Worm (Caenorhabditis elegans) whole organism, L2 larva: ENCODE data around the gene C06E4.2.

Experiments
- F13H6.1 ChIP-seq: sonication (generic microtip); optimal IDR thresholded peaks from 2 replicates; lab custom pipeline; 2016; ENCODE audit warnings: missing genetic modification characterization, missing compliant biosample characterization
- R02D3.7 ChIP-seq: fragments of 150-350 bp; optimal IDR thresholded peaks from 2 replicates; lab custom pipeline; 2014; ENCODE audit warnings: missing biosample characterization, missing genetic modification characterization
- Y55F3AM.14 ChIP-seq: fragments of 200-800 bp; sonication (Bioruptor generic); optimal IDR thresholded peaks from 2 replicates; lab custom pipeline; 2018; ENCODE audit warnings: mild to moderate bottlenecking, missing genetic modification characterization, missing compliant biosample characterization
- ZK546.5 ChIP-seq: sonication (generic microtip); optimal IDR thresholded peaks from 2 replicates; lab custom pipeline; 2017; ENCODE audit warnings: missing biosample characterization, missing genetic modification characterization
- alr-1 ChIP-seq: fragments of 150-350 bp; optimal IDR thresholded peaks from 2 replicates; lab custom pipeline; 2014; ENCODE audit warnings: missing biosample characterization, missing genetic modification characterization
- aly-2 ChIP-seq: fragments of 150-350 bp; optimal IDR thresholded peaks from 2 replicates; lab custom pipeline; 2014; ENCODE audit warnings: missing biosample characterization, missing genetic modification characterization
- ama-1 ChIP-seq: fragments of 150-350 bp; optimal IDR thresholded peaks from 2 replicates; lab custom pipeline; 2018; ENCODE audit warnings: inconsistent platforms
- ceh-82 ChIP-seq: fragments of 150-350 bp; optimal IDR thresholded peaks from 2 replicates; lab custom pipeline; 2014; ENCODE audit warnings: missing biosample characterization, missing genetic modification characterization
- crh-2 ChIP-seq: sonication (generic microtip); optimal IDR thresholded peaks from 2 replicates; lab custom pipeline; 2017; ENCODE audit warnings: missing biosample characterization, missing genetic modification characterization
- dmd-4 ChIP-seq: sonication (generic microtip); optimal IDR thresholded peaks from 2 replicates; lab custom pipeline; 2017; ENCODE audit warnings: missing biosample characterization, missing genetic modification characterization
- egl-27 ChIP-seq: sonication (generic microtip); optimal IDR thresholded peaks from 3 replicates; lab custom pipeline; 2017; ENCODE audit warnings: missing biosample characterization, missing genetic modification reagents, missing genetic modification characterization
- fos-1 ChIP-seq: fragments of 150-350 bp; optimal IDR thresholded peaks from 2 replicates; lab custom pipeline; 2014; ENCODE audit warnings: missing biosample characterization, missing genetic modification characterization
- lin-13 ChIP-seq: fragments of 150-350 bp; optimal IDR thresholded peaks from 2 replicates; lab custom pipeline; 2014; ENCODE audit warnings: missing biosample characterization, missing genetic modification reagents, missing genetic modification characterization
- lin-39 ChIP-seq: fragments of 150-350 bp; optimal IDR thresholded peaks from 2 replicates; lab custom pipeline; 2014; ENCODE audit warnings: missing biosample characterization, missing genetic modification reagents, missing genetic modification characterization
- lsy-2 ChIP-seq, 2 experiments: fragments of 150-350 bp in 1 of 2; sonication (generic microtip) in 1 of 2; optimal IDR thresholded peaks; 2 replicates each; lab custom pipeline; 2014 to 2017; ENCODE audit warnings: missing biosample characterization in 2 of 2, missing genetic modification characterization in 2 of 2
- mab-5 ChIP-seq: fragments of 150-350 bp; optimal IDR thresholded peaks from 2 replicates; lab custom pipeline; 2014; ENCODE audit warnings: missing biosample characterization, missing genetic modification characterization
- mbf-1 ChIP-seq: sonication (generic microtip); optimal IDR thresholded peaks from 2 replicates; lab custom pipeline; 2017; ENCODE audit warnings: missing biosample characterization, missing genetic modification characterization
- mdl-1 ChIP-seq, 2 experiments: fragments of 150-350 bp in 1 of 2; sonication (generic microtip) in 1 of 2; optimal IDR thresholded peaks; 2 replicates each; lab custom pipeline; 2017; ENCODE audit warnings: missing biosample characterization in 2 of 2, missing genetic modification characterization in 2 of 2
- nhr-11 ChIP-seq: fragments of 150-350 bp; optimal IDR thresholded peaks from 2 replicates; lab custom pipeline; 2014; ENCODE audit warnings: missing biosample characterization, missing genetic modification characterization
- nhr-12 ChIP-seq: fragments of 150-350 bp; optimal IDR thresholded peaks from 2 replicates; lab custom pipeline; 2014; ENCODE audit warnings: missing biosample characterization, missing genetic modification characterization
- nhr-129 ChIP-seq: fragments of 150-350 bp; optimal IDR thresholded peaks from 2 replicates; lab custom pipeline; 2014; ENCODE audit warnings: missing biosample characterization, missing genetic modification characterization
- nhr-21 ChIP-seq: fragments of 150-350 bp; optimal IDR thresholded peaks from 2 replicates; lab custom pipeline; 2014; ENCODE audit warnings: missing biosample characterization, missing genetic modification characterization
- nhr-237 ChIP-seq: fragments of 150-350 bp; optimal IDR thresholded peaks from 2 replicates; lab custom pipeline; 2014; ENCODE audit warnings: missing biosample characterization, missing genetic modification characterization
- nhr-25 ChIP-seq: fragments of 150-350 bp; sonication (generic microtip); optimal IDR thresholded peaks from 3 replicates; lab custom pipeline; 2014; ENCODE audit warnings: missing biosample characterization, missing genetic modification characterization
- nhr-6 ChIP-seq: fragments of 150-350 bp; optimal IDR thresholded peaks from 2 replicates; lab custom pipeline; 2014; ENCODE audit warnings: missing biosample characterization, missing genetic modification characterization
- peb-1 ChIP-seq: fragments of 150-350 bp; optimal IDR thresholded peaks from 2 replicates; lab custom pipeline; 2014; ENCODE audit warnings: missing biosample characterization, missing genetic modification characterization
- sem-4 ChIP-seq: fragments of 150-350 bp; optimal IDR thresholded peaks from 2 replicates; lab custom pipeline; 2014; ENCODE audit warnings: missing biosample characterization, missing genetic modification reagents, missing genetic modification characterization
- sma-3 ChIP-seq: sonication (generic microtip); optimal IDR thresholded peaks from 2 replicates; lab custom pipeline; 2016; ENCODE audit warnings: missing genetic modification reagents, missing genetic modification characterization, missing compliant biosample characterization
- sma-9 ChIP-seq, 2 experiments: fragments of 150-350 bp in 1 of 2; sonication (generic microtip) in 1 of 2; optimal IDR thresholded peaks; 2 replicates each; lab custom pipeline; 2014 to 2016; ENCODE audit warnings: missing genetic modification characterization in 2 of 2, mild to moderate bottlenecking in 1 of 2, missing biosample characterization in 1 of 2, missing compliant biosample characterization in 1 of 2, missing genetic modification reagents in 1 of 2, moderate library complexity in 1 of 2
- snpc-4 ChIP-seq: fragments of 150-350 bp; optimal IDR thresholded peaks from 2 replicates; lab custom pipeline; 2014; ENCODE audit warnings: missing biosample characterization, missing genetic modification characterization
- unc-39 ChIP-seq: fragments of 150-350 bp; optimal IDR thresholded peaks from 2 replicates; lab custom pipeline; 2014; ENCODE audit warnings: missing biosample characterization, missing genetic modification characterization
- unc-55 ChIP-seq: fragments of 150-350 bp; sonication (generic microtip); optimal IDR thresholded peaks from 3 replicates; lab custom pipeline; 2014; ENCODE audit warnings: missing biosample characterization, missing genetic modification reagents, missing genetic modification characterization
- unc-62 ChIP-seq: fragments of 150-350 bp; optimal IDR thresholded peaks from 2 replicates; lab custom pipeline; 2014; ENCODE audit warnings: missing biosample characterization, missing genetic modification reagents, missing genetic modification characterization
- zag-1 ChIP-seq: fragments of 150-350 bp; optimal IDR thresholded peaks from 2 replicates; lab custom pipeline; 2014; ENCODE audit warnings: missing biosample characterization, missing genetic modification characterization
- ztf-1 ChIP-seq: fragments of 200-800 bp; sonication (Bioruptor generic); conservative IDR thresholded peaks from 2 replicates; pipeline ENCODE4 v1.3.6; 2022; ENCODE audit warnings: missing genetic modification characterization, missing compliant biosample characterization
- ztf-11 ChIP-seq: sonication (generic microtip); optimal IDR thresholded peaks from 2 replicates; lab custom pipeline; 2017; ENCODE audit warnings: missing biosample characterization, missing genetic modification characterization
- ztf-4 ChIP-seq: fragments of 150-350 bp; optimal IDR thresholded peaks from 2 replicates; lab custom pipeline; 2014; ENCODE audit warnings: missing biosample characterization, missing genetic modification characterization

C06E4.2 gene

ce11 chrIV:7301481-7301880 lies 24.7 kb downstream of the C06E4.2 start:
- TF ChIP-seq fos-1 (no peak), nhr-21 (tag; lab: Kevin White, UChicago) (no peak), ama-1 (no peak)

- no peak for TF ChIP-seq nhr-129
- TF ChIP-seq ztf-1 (GFP tag; lab: Robert Waterston, UW), result no peak
- no peak for TF ChIP-seq unc-62 (GFP tag; lab: Kevin White, UChicago)
- no peak for TF ChIP-seq peb-1
- no peak for TF ChIP-seq aly-2 (tag; lab: Kevin White, UChicago)
- no peak for TF ChIP-seq snpc-4
These were observed 28.6 kb downstream of the C06E4.2 start, which contains the start of gene npr-27 for ce11 chrIV:7305325-7305724. Gene npr-27, plus strand, starts transcription at chrIV:7305625.

ce11 chrIV:7308974-7309373 lies 32.2 kb downstream of the C06E4.2 start, which contains the start of gene F42C5.6:
Gene F42C5.6, minus strand, starts transcription at chrIV:7309074.
- TF ChIP-seq nhr-21 (tag; lab: Kevin White, UChicago) (no peak), lin-13 (GFP tag; lab: Kevin White, UChicago) (no peak), fos-1 (no peak), ZK546.5 (tag; lab: Kevin White, UChicago) (no peak), R02D3.7 (tag; lab: Kevin White, UChicago) (no peak), mbf-1 (tag; lab: Kevin White, UChicago) (no peak), unc-55 (GFP tag; lab: Kevin White, UChicago) (no peak), ztf-11 (tag; lab: Kevin White, UChicago) (no peak)

ce11 chrIV:7309678-7310077 lies 32.9 kb downstream of the C06E4.2 start:
- TF ChIP-seq ceh-82 (tag; lab: Kevin White, UChicago) (no peak), ztf-11 (tag; lab: Kevin White, UChicago) (no peak), crh-2 (tag; lab: Kevin White, UChicago) (peak; percentile 19), nhr-25 (tag; lab: Kevin White, UChicago) (peak; percentile 65), mdl-1 (tag; optimal IDR thresholded peaks at IDR 0.05; lab: Kevin White, UChicago) (no peak)
- TF ChIP-seq, all 48 proteins: peak for 2

ce11 chrIV:7310410-7310809 lies 33.6 kb downstream of the C06E4.2 start, which contains the start of gene grl-4:
Gene grl-4, minus strand, starts transcription at chrIV:7310760.
- TF ChIP-seq sma-3 (GFP tag; lab: Kevin White, UChicago) (no peak), Y55F3AM.14 (GFP tag; lab: Kevin White, UChicago) (peak; percentile 3)

- TF ChIP-seq nhr-25 (tag; lab: Kevin White, UChicago), result no peak
- no peak for TF ChIP-seq crh-2 (tag; lab: Kevin White, UChicago)
- TF ChIP-seq egl-27, result no peak
- TF ChIP-seq unc-62 (GFP tag; lab: Kevin White, UChicago), result no peak
- no peak for TF ChIP-seq snpc-4
- no peak for TF ChIP-seq alr-1 (tag; lab: Kevin White, UChicago)
- no peak for TF ChIP-seq unc-55 (GFP tag; lab: Kevin White, UChicago)
- no peak for TF ChIP-seq Y55F3AM.14 (GFP tag; lab: Kevin White, UChicago)
- no peak for TF ChIP-seq nhr-6
These were observed 34.1 kb downstream of the C06E4.2 start for ce11 chrIV:7310842-7311241.

- TF ChIP-seq lin-39 (no peak), sem-4 (tag; lab: Kevin White, UChicago) (no peak), unc-39 (no peak), nhr-25 (tag; lab: Kevin White, UChicago) (no peak), sma-9 (GFP tag; optimal IDR thresholded peaks at IDR 0.05; lab: Kevin White, UChicago) (no peak), sma-9 (tag; optimal IDR thresholded peaks at IDR 0.05; lab: Kevin White, UChicago) (no peak), mbf-1 (tag; lab: Kevin White, UChicago) (no peak), peb-1 (no peak), nhr-6 (no peak), nhr-237 (tag; lab: Kevin White, UChicago) (no peak), nhr-12 (tag; lab: Kevin White, UChicago) (no peak), aly-2 (tag; lab: Kevin White, UChicago) (no peak), mab-5 (tag; lab: Kevin White, UChicago) (no peak), ZK546.5 (tag; lab: Kevin White, UChicago) (no peak), Y55F3AM.14 (GFP tag; lab: Kevin White, UChicago) (no peak), nhr-11 (tag; lab: Kevin White, UChicago) (no peak), dmd-4 (tag; lab: Kevin White, UChicago) (no peak), lsy-2 (tag; optimal IDR thresholded peaks at IDR 0.05; lab: Kevin White, UChicago) (no peak), zag-1 (tag; lab: Kevin White, UChicago) (no peak), F13H6.1 (tag; lab: Kevin White, UChicago) (no peak), ztf-4 (no peak)
These were observed 35.9 kb downstream of the C06E4.2 start for ce11 chrIV:7312620-7313194.
